Fruit fly (Drosophila melanogaster) whole organism, pupa: Measurements from ENCODE around the gene CG15725.
A peak's percentile ranks its signal among the peaks of the same experiment; 100 is the strongest.

Experiments
- CG10348 ChIP-seq: fragments of 200-800 bp; sonication (Bioruptor generic); IDR thresholded peaks from 2 replicates; pipeline ENCODE4 v1.3.6; 2022; ENCODE audit warnings: missing biosample characterization, missing genetic modification characterization
- CG12605 ChIP-seq: fragments of 200-800 bp; sonication (Bioruptor generic); IDR thresholded peaks from 2 replicates; pipeline ENCODE4 v1.3.6; 2022; ENCODE audit warnings: missing biosample characterization, missing genetic modification characterization
- CG13204 ChIP-seq: fragments of 200-800 bp; sonication (Bioruptor generic); optimal IDR thresholded peaks from 2 replicates; lab custom pipeline; 2018; ENCODE audit warnings: missing biosample characterization, mild to moderate bottlenecking, missing genetic modification characterization, moderate library complexity
- CG14655 ChIP-seq: fragments of 200-800 bp; sonication (Bioruptor generic); optimal IDR thresholded peaks from 3 replicates; lab custom pipeline; 2017; ENCODE audit warnings: mild to moderate bottlenecking, missing biosample characterization, missing genetic modification reagents, missing genetic modification characterization
- CG15710 ChIP-seq: fragments of 200-800 bp; sonication (Bioruptor generic); optimal IDR thresholded peaks from 2 replicates; lab custom pipeline; 2018; ENCODE audit warnings: missing biosample characterization, mild to moderate bottlenecking, missing genetic modification characterization, moderate library complexity
- CG17806 ChIP-seq: fragments of 200-800 bp; sonication (Bioruptor generic); optimal IDR thresholded peaks from 2 replicates; lab custom pipeline; 2018; ENCODE audit warnings: missing biosample characterization, mild to moderate bottlenecking, missing genetic modification characterization, moderate library complexity
- CG32121 ChIP-seq: fragments of 200-800 bp; sonication (Bioruptor generic); IDR thresholded peaks from 2 replicates; pipeline ENCODE4 v1.3.6; 2022; ENCODE audit warnings: missing biosample characterization, missing genetic modification characterization
- CG34367 ChIP-seq: fragments of 200-800 bp; sonication (Bioruptor generic); optimal IDR thresholded peaks from 2 replicates; lab custom pipeline; 2018; ENCODE audit warnings: missing biosample characterization, mild to moderate bottlenecking, missing genetic modification characterization
- CG4496 ChIP-seq: fragments of 200-800 bp; sonication (Bioruptor generic); IDR thresholded peaks from 3 replicates; pipeline ENCODE4 v1.3.6; 2022; ENCODE audit warnings: missing biosample characterization, missing genetic modification characterization
- CG8159 ChIP-seq: fragments of 200-800 bp; sonication (Bioruptor generic); optimal IDR thresholded peaks from 3 replicates; lab custom pipeline; 2018; ENCODE audit warnings: missing biosample characterization, mild to moderate bottlenecking, missing genetic modification characterization, moderate library complexity
- CG8301 ChIP-seq: fragments of 200-800 bp; sonication (Bioruptor generic); optimal IDR thresholded peaks from 2 replicates; lab custom pipeline; 2018; ENCODE audit warnings: missing biosample characterization, mild to moderate bottlenecking, missing genetic modification characterization
- CG9948 ChIP-seq: fragments of 200-800 bp; sonication (Bioruptor generic); optimal IDR thresholded peaks from 2 replicates; lab custom pipeline; 2018; ENCODE audit warnings: missing biosample characterization, mild to moderate bottlenecking, missing genetic modification characterization, moderate library complexity
- D1 ChIP-seq: fragments of 200-800 bp; sonication (Bioruptor generic); optimal IDR thresholded peaks from 2 replicates; lab custom pipeline; 2018; ENCODE audit warnings: missing biosample characterization, mild to moderate bottlenecking, missing genetic modification characterization, moderate library complexity
- EcR ChIP-seq: fragments of 200-800 bp; sonication (Bioruptor generic); optimal IDR thresholded peaks from 3 replicates; lab custom pipeline; 2019; ENCODE audit warnings: missing biosample characterization, missing genetic modification characterization, mild to moderate bottlenecking, moderate library complexity, missing genetic modification reagents
- Ets98B ChIP-seq: fragments of 200-800 bp; sonication (Bioruptor generic); IDR thresholded peaks from 2 replicates; pipeline ENCODE4 v1.3.6; 2022; ENCODE audit warnings: missing biosample characterization, missing genetic modification characterization
- Pif1A ChIP-seq: fragments of 200-800 bp; sonication (Bioruptor generic); optimal IDR thresholded peaks from 3 replicates; lab custom pipeline; 2016; ENCODE audit warnings: missing biosample characterization, missing genetic modification characterization
- Pif1B ChIP-seq: fragments of 200-800 bp; sonication (Bioruptor generic); optimal IDR thresholded peaks from 3 replicates; lab custom pipeline; 2016; ENCODE audit warnings: missing biosample characterization, missing genetic modification characterization
- Snoo ChIP-seq: fragments of 200-800 bp; sonication (Bioruptor generic); optimal IDR thresholded peaks from 3 replicates; lab custom pipeline; 2017; ENCODE audit warnings: missing biosample characterization, mild to moderate bottlenecking, missing genetic modification characterization, inconsistent platforms
- fd96Ca ChIP-seq: fragments of 200-800 bp; sonication (Bioruptor generic); IDR thresholded peaks from 3 replicates; pipeline ENCODE4 v1.3.6; 2022; ENCODE audit warnings: missing biosample characterization, missing genetic modification characterization
- gl ChIP-seq: fragments of 200-800 bp; sonication (Bioruptor generic); optimal IDR thresholded peaks from 2 replicates; lab custom pipeline; 2018; ENCODE audit warnings: missing biosample characterization, mild to moderate bottlenecking, missing genetic modification characterization
- rn ChIP-seq: fragments of 200-800 bp; sonication (Bioruptor generic); IDR thresholded peaks from 2 replicates; pipeline ENCODE4 v1.3.6; 2022; ENCODE audit warnings: missing biosample characterization, missing genetic modification characterization

CG15725 gene

dm6 chrX:12705554-12705953 is at the start of gene CG15725:
Gene CG15725 (plus strand): TSS chrX:12705854.
- no peak for TF ChIP-seq CG12605 (GFP tag; lab: Robert Waterston, UW)
- no peak for TF ChIP-seq CG10348
- TF ChIP-seq gl (tag; lab: Kevin White, UChicago): no peak
- TF ChIP-seq Ets98B (GFP tag; lab: Robert Waterston, UW): no peak
- no peak for TF ChIP-seq CG15710
- no peak for TF ChIP-seq fd96Ca (GFP tag; lab: Robert Waterston, UW)
- no peak for TF ChIP-seq CG4496 (GFP tag; lab: Robert Waterston, UW)
- no peak for TF ChIP-seq Pif1A (GFP tag; lab: Kevin White, UChicago)
- no peak for TF ChIP-seq CG32121 (GFP tag; lab: Robert Waterston, UW)
- TF ChIP-seq, all 21 proteins: peak for 0

dm6 chrX:12658400-12658998 is 47.2 kb upstream of the CG15725 start:
- no peak for TF ChIP-seq Snoo (tag; lab: Kevin White, UChicago)
- TF ChIP-seq fd96Ca (GFP tag; lab: Robert Waterston, UW): no peak
- no peak for TF ChIP-seq Pif1A (GFP tag; lab: Kevin White, UChicago)

- TF ChIP-seq Snoo (tag; lab: Kevin White, UChicago): peak; percentile 17
- TF ChIP-seq CG4496 (GFP tag; lab: Robert Waterston, UW): peak; percentile 55; the same call in 2 of the 3 replicates
- TF ChIP-seq CG8159 (tag; lab: Kevin White, UChicago): peak; percentile 0
- 0 out of 2 replicates have a peak, but pooled peaks have one; percentile 33 for TF ChIP-seq CG32121 (GFP tag; lab: Robert Waterston, UW)
- TF ChIP-seq CG12605 (GFP tag; lab: Robert Waterston, UW): peak; percentile 49; the same call in 1 of the 2 replicates
- no peak for TF ChIP-seq CG34367 (tag; lab: Kevin White, UChicago)
- no peak for TF ChIP-seq fd96Ca (GFP tag; lab: Robert Waterston, UW)
- TF ChIP-seq Ets98B (GFP tag; lab: Robert Waterston, UW): peak; percentile 26; the same call in 1 of the 2 replicates
- TF ChIP-seq, all 21 proteins: peak for 6
These were observed 46.6 kb upstream of the CG15725 start, which contains the start of gene Tis11 for dm6 chrX:12658999-12659560. Gene Tis11 (plus strand): TSS chrX:12659415.

- TF ChIP-seq CG8301 (tag; lab: Kevin White, UChicago): no peak
- TF ChIP-seq gl (tag; lab: Kevin White, UChicago): peak; percentile 57
- TF ChIP-seq Ets98B (GFP tag; lab: Robert Waterston, UW): no peak
- no peak for TF ChIP-seq CG10348
- peak; percentile 47 for TF ChIP-seq CG13204 (GFP tag; lab: Kevin White, UChicago)
- TF ChIP-seq CG14655 (GFP tag; lab: Kevin White, UChicago): peak; percentile 16
- peak; percentile 7 for TF ChIP-seq Pif1A (GFP tag; lab: Kevin White, UChicago)
- no peak for TF ChIP-seq Snoo (tag; lab: Kevin White, UChicago)
- no peak for TF ChIP-seq CG17806 (tag; lab: Kevin White, UChicago)
- TF ChIP-seq CG9948 (tag; lab: Kevin White, UChicago): no peak
- TF ChIP-seq CG34367 (tag; lab: Kevin White, UChicago): peak; percentile 18
- TF ChIP-seq CG15710: peak; percentile 11
- peak; percentile 48 for TF ChIP-seq EcR (GFP tag; lab: Kevin White, UChicago)
- TF ChIP-seq CG4496 (GFP tag; lab: Robert Waterston, UW): no peak
- TF ChIP-seq CG32121 (GFP tag; lab: Robert Waterston, UW): no peak
- TF ChIP-seq rn (GFP tag; lab: Robert Waterston, UW): no peak
- TF ChIP-seq Pif1B (GFP tag; lab: Kevin White, UChicago): peak; percentile 29
- TF ChIP-seq D1: no peak
- peak; percentile 9 for TF ChIP-seq CG8159 (tag; lab: Kevin White, UChicago)
- no peak for TF ChIP-seq CG12605 (GFP tag; lab: Robert Waterston, UW)
- no peak; the same call in 2 of the 3 replicates for TF ChIP-seq fd96Ca (GFP tag; lab: Robert Waterston, UW)
These were observed 45.5 kb upstream of the CG15725 start for dm6 chrX:12660030-12660630.

DNA sequence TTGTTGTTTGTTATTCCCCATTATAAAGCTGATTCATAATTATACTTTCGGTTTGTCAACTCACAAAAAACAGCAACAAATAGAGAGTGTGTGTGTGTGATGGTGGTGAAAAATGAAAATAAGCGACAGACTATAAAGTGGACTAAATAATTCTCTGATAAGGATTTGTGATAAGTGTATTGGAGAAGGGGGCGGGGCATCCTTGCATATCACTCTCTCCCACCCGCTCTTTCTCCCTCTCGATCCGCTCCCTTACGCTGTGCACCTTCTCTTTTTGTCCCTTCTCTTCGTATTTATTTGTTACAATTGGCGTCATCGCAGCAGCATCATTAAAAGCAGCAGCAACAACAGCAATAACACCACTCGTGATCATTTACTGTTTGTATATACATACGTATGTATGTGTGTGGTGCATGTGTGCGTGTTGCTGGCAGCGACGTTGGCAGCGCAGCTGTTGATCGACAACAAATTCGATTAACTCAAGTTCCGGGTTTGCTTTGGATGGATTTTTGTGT is 44.2 kb upstream of the CG15725 start:
- TF ChIP-seq CG15710 (no peak), EcR (GFP tag; lab: Kevin White, UChicago) (peak; percentile 9), Ets98B (GFP tag; lab: Robert Waterston, UW) (no peak; the same call in 1 of the 2 replicates)
- TF ChIP-seq, all 21 proteins: peak for 1
